Worm (Caenorhabditis elegans) whole organism, late embryonic: ENCODE data around the gene cct-2.

ENCODE experiments used
- C08G9.2 ChIP-seq: sonication (generic microtip); optimal IDR thresholded peaks from 2 replicates; lab custom pipeline; 2016; ENCODE audit warnings: mild to moderate bottlenecking, missing genetic modification characterization, moderate library complexity, missing compliant biosample characterization
- K09A11.1 ChIP-seq: sonication (generic microtip); optimal IDR thresholded peaks from 2 replicates; lab custom pipeline; 2017; ENCODE audit warnings: antibody characterized with exemption, mild to moderate bottlenecking, missing genetic modification characterization, missing compliant biosample characterization; ENCODE audit not compliant: insufficient read depth
- T23F11.4 ChIP-seq: fragments of 200-800 bp; sonication (Bioruptor generic); optimal IDR thresholded peaks from 2 replicates; lab custom pipeline; 2018; ENCODE audit warnings: mild to moderate bottlenecking, missing genetic modification characterization, missing compliant biosample characterization
- ceh-19 ChIP-seq: fragments of 200-800 bp; sonication (Bioruptor generic); optimal IDR thresholded peaks from 2 replicates; lab custom pipeline; 2018; ENCODE audit warnings: mild to moderate bottlenecking, missing genetic modification characterization, missing compliant biosample characterization
- ceh-2 ChIP-seq: sonication (generic microtip); optimal IDR thresholded peaks from 2 replicates; lab custom pipeline; 2016; ENCODE audit warnings: missing genotype, missing genetic modification characterization, missing compliant biosample characterization
- ceh-30 ChIP-seq: fragments of 150-350 bp; optimal IDR thresholded peaks from 2 replicates; lab custom pipeline; 2014; ENCODE audit warnings: missing biosample characterization, missing genetic modification characterization
- ceh-31 ChIP-seq: sonication (generic microtip); optimal IDR thresholded peaks from 2 replicates; lab custom pipeline; 2016; ENCODE audit warnings: missing genetic modification characterization, missing compliant biosample characterization
- ceh-34 ChIP-seq: sonication (generic microtip); optimal IDR thresholded peaks from 2 replicates; lab custom pipeline; 2016; ENCODE audit warnings: mild to moderate bottlenecking, missing genetic modification characterization, missing compliant biosample characterization
- ceh-45 ChIP-seq: fragments of 200-800 bp; sonication (Bioruptor generic); IDR thresholded peaks from 2 replicates; pipeline ENCODE4 v1.3.6; 2022; ENCODE audit warnings: missing genetic modification reagents, missing genetic modification characterization, missing compliant biosample characterization
- elt-4 ChIP-seq: sonication (generic microtip); optimal IDR thresholded peaks from 2 replicates; lab custom pipeline; 2016; ENCODE audit warnings: missing genetic modification characterization, missing compliant biosample characterization
- fax-1 ChIP-seq: sonication (generic microtip); optimal IDR thresholded peaks from 2 replicates; lab custom pipeline; 2016; ENCODE audit warnings: missing genotype, missing genetic modification characterization, missing compliant biosample characterization
- fkh-10 ChIP-seq: fragments of 150-350 bp; optimal IDR thresholded peaks from 2 replicates; lab custom pipeline; 2014; ENCODE audit warnings: missing biosample characterization, missing genetic modification reagents, missing genetic modification characterization
- fkh-6 ChIP-seq: sonication (generic microtip); optimal IDR thresholded peaks from 2 replicates; lab custom pipeline; 2016; ENCODE audit warnings: missing genetic modification characterization, missing compliant biosample characterization
- hlh-13 ChIP-seq: fragments of 200-800 bp; sonication (Bioruptor generic); optimal IDR thresholded peaks from 2 replicates; lab custom pipeline; 2018; ENCODE audit warnings: mild to moderate bottlenecking, missing genetic modification characterization, missing compliant biosample characterization
- hlh-15 ChIP-seq: sonication (generic microtip); optimal IDR thresholded peaks from 2 replicates; lab custom pipeline; 2016; ENCODE audit warnings: missing genetic modification characterization, missing compliant biosample characterization
- hlh-6 ChIP-seq: sonication (generic microtip); optimal IDR thresholded peaks from 2 replicates; lab custom pipeline; 2016; ENCODE audit warnings: missing genotype, missing genetic modification characterization, missing compliant biosample characterization
- hlh-8 ChIP-seq: sonication (generic microtip); optimal IDR thresholded peaks from 2 replicates; lab custom pipeline; 2016; ENCODE audit warnings: missing genotype, missing genetic modification characterization, missing compliant biosample characterization
- mec-3 ChIP-seq: sonication (generic microtip); optimal IDR thresholded peaks from 2 replicates; lab custom pipeline; 2016; ENCODE audit warnings: borderline replicate concordance, missing genetic modification characterization, missing compliant biosample characterization
- nfya-1 ChIP-seq: sonication (generic microtip); optimal IDR thresholded peaks from 2 replicates; lab custom pipeline; 2017; ENCODE audit warnings: missing genetic modification characterization, mild to moderate bottlenecking, missing compliant biosample characterization, antibody characterized with exemption, moderate library complexity
- odd-2 ChIP-seq: sonication (generic microtip); optimal IDR thresholded peaks from 2 replicates; lab custom pipeline; 2017; ENCODE audit warnings: antibody characterized with exemption, mild to moderate bottlenecking, missing genetic modification characterization, missing compliant biosample characterization
- pag-3 ChIP-seq: sonication (generic microtip); optimal IDR thresholded peaks from 2 replicates; lab custom pipeline; 2016; ENCODE audit warnings: missing compliant biosample characterization, missing genetic modification characterization, borderline replicate concordance
- pha-4 ChIP-seq: fragments of 150-350 bp; optimal IDR thresholded peaks from 2 replicates; lab custom pipeline; 2018; ENCODE audit warnings: missing biosample characterization, missing genetic modification reagents, missing genetic modification characterization
- pqm-1 ChIP-seq: sonication (generic microtip); optimal IDR thresholded peaks from 2 replicates; lab custom pipeline; 2016; ENCODE audit warnings: missing genetic modification characterization, missing compliant biosample characterization
- ref-2 ChIP-seq: sonication (generic microtip); optimal IDR thresholded peaks from 2 replicates; lab custom pipeline; 2016; ENCODE audit warnings: missing genetic modification characterization, missing compliant biosample characterization
- sox-2 ChIP-seq: fragments of 200-800 bp; sonication (Bioruptor generic); IDR thresholded peaks from 2 replicates; pipeline ENCODE4 v1.3.6; 2022; ENCODE audit warnings: missing genetic modification reagents, missing genetic modification characterization, missing compliant biosample characterization
- syd-9 ChIP-seq: sonication (generic microtip); optimal IDR thresholded peaks from 2 replicates; lab custom pipeline; 2016; ENCODE audit warnings: mild to moderate bottlenecking, missing genetic modification characterization, moderate library complexity, missing compliant biosample characterization
- tbx-2 ChIP-seq: sonication (generic microtip); optimal IDR thresholded peaks from 2 replicates; lab custom pipeline; 2016; ENCODE audit warnings: missing genetic modification characterization, missing compliant biosample characterization
- tbx-7 ChIP-seq: sonication (generic microtip); optimal IDR thresholded peaks from 2 replicates; lab custom pipeline; 2016; ENCODE audit warnings: missing genotype, missing genetic modification characterization, missing compliant biosample characterization
- unc-42 ChIP-seq: sonication (generic microtip); optimal IDR thresholded peaks from 2 replicates; lab custom pipeline; 2016; ENCODE audit warnings: missing genotype, missing genetic modification characterization, missing compliant biosample characterization
- unc-55 ChIP-seq: sonication (generic microtip); optimal IDR thresholded peaks from 2 replicates; lab custom pipeline; 2017; ENCODE audit warnings: missing biosample characterization, missing genetic modification reagents, missing genetic modification characterization
- unc-86 ChIP-seq: sonication (generic microtip); optimal IDR thresholded peaks from 2 replicates; lab custom pipeline; 2016; ENCODE audit warnings: missing genetic modification characterization, missing compliant biosample characterization
- ztf-16 ChIP-seq: sonication (generic microtip); optimal IDR thresholded peaks from 2 replicates; lab custom pipeline; 2017; ENCODE audit warnings: missing genetic modification characterization, missing compliant biosample characterization

cct-2 gene

ce11 chrII:8895398-8895797 is 32.1 kb upstream of the cct-2 start:
- TF ChIP-seq C08G9.2 (tag; lab: Kevin White, UChicago) (no peak), sox-2 (GFP tag; lab: Robert Waterston, UW) (no peak), fkh-6 (tag; lab: Kevin White, UChicago) (no peak), T23F11.4 (GFP tag; lab: Kevin White, UChicago) (no peak), hlh-13 (no peak), hlh-8 (no peak), pag-3 (no peak)

ce11 chrII:8895895-8896294 is 31.6 kb upstream of the cct-2 start:
- TF ChIP-seq hlh-15 (tag; lab: Kevin White, UChicago) (no peak), nfya-1 (no peak), elt-4 (no peak), ztf-16 (tag; lab: Kevin White, UChicago) (no peak), T23F11.4 (GFP tag; lab: Kevin White, UChicago) (no peak), unc-55 (GFP tag; lab: Kevin White, UChicago) (no peak), ceh-2 (tag; lab: Kevin White, UChicago) (no peak), fax-1 (tag; lab: Kevin White, UChicago) (no peak), fkh-10 (GFP tag; lab: Kevin White, UChicago) (no peak), ceh-19 (no peak), mec-3 (no peak), hlh-13 (no peak)

ce11 chrII:8896541-8896940 is 31.0 kb upstream of the cct-2 start, which contains the start of gene lat-1:
lat-1 (plus strand) TSS chrII:8896841.
- TF ChIP-seq ceh-31 (tag; lab: Kevin White, UChicago) (no peak), unc-55 (GFP tag; lab: Kevin White, UChicago) (no peak), ceh-34 (tag; lab: Kevin White, UChicago) (peak; percentile 2)
- TF ChIP-seq, all 69 proteins: peak for 1

- TF ChIP-seq odd-2 (no peak), unc-42 (tag; lab: Kevin White, UChicago) (peak; percentile 0), syd-9 (tag; lab: Kevin White, UChicago) (no peak), hlh-6 (tag; lab: Kevin White, UChicago) (no peak), ref-2 (tag; lab: Kevin White, UChicago) (peak; percentile 57), pqm-1 (tag; lab: Kevin White, UChicago) (no peak), pha-4 (tag; lab: Kevin White, UChicago) (no peak), fax-1 (tag; lab: Kevin White, UChicago) (no peak), T23F11.4 (GFP tag; lab: Kevin White, UChicago) (no peak), tbx-7 (tag; lab: Kevin White, UChicago) (no peak), ceh-34 (tag; lab: Kevin White, UChicago) (no peak), unc-86 (tag; lab: Kevin White, UChicago) (no peak), C08G9.2 (tag; lab: Kevin White, UChicago) (no peak), ceh-45 (GFP tag; lab: Robert Waterston, UW) (no peak)
- TF ChIP-seq, all 69 proteins: peak for 2
Observed at ce11 chrII:8897244-8897643, 30.3 kb upstream of the cct-2 start.

- TF ChIP-seq tbx-2 (peak; percentile 15), K09A11.1 (tag; lab: Kevin White, UChicago) (no peak), unc-42 (tag; lab: Kevin White, UChicago) (peak; percentile 29), hlh-6 (tag; lab: Kevin White, UChicago) (no peak), ceh-34 (tag; lab: Kevin White, UChicago) (peak; percentile 52), ceh-19 (peak; percentile 52), ceh-30 (tag; lab: Kevin White, UChicago) (no peak), unc-55 (GFP tag; lab: Kevin White, UChicago) (peak; percentile 6)
Observed at ce11 chrII:8898582-8899356, 28.8 kb upstream of the cct-2 start.
